ENCODE assay signal across 5 worm cellular contexts in the genomic region with DNA sequence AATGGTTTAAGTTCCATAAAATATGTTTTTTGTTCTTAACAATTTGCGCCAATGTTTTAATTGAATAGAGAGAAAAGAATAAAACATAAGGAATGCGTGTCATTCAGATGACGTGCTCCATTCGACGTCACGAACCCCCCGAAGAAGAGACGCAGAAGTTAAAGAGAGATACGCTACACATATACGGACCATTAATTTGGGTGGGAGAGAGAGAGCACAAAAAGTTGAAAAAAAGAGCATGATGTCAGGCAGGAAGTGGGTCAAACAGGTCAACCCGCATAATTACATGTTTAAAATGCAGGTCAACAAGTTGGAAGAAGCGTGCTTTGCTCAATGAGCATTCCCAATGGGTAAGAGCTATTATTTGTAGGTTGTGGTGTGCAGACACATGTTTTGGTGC.
TF ChIP-seq lines count a peak whose summit lies in the region.

No protein-coding gene starts in this region.

TF ChIP-seq in whole organism, L1 larva, 84 proteins besides CTCF, POLR2A, EP300 and RAD21 (continues in another document):
- no peak for TF ChIP-seq ceh-82 (tag; optimal IDR thresholded peaks at IDR 0.05; lab: Kevin White, UChicago)
- no peak for TF ChIP-seq elt-3 (tag; optimal IDR thresholded peaks at IDR 0.05; lab: Kevin White, UChicago)
- no peak for TF ChIP-seq nhr-76 (tag; optimal IDR thresholded peaks at IDR 0.05; lab: Kevin White, UChicago)
- TF ChIP-seq ztf-11 (tag; optimal IDR thresholded peaks at IDR 0.05; lab: Kevin White, UChicago): no peak
- no peak for TF ChIP-seq zag-1 (tag; optimal IDR thresholded peaks at IDR 0.05; lab: Kevin White, UChicago)
- no peak for TF ChIP-seq nhr-12 (tag; optimal IDR thresholded peaks at IDR 0.05; lab: Kevin White, UChicago)
- no peak for TF ChIP-seq vab-15 (tag; optimal IDR thresholded peaks at IDR 0.05; lab: Kevin White, UChicago)
- no peak for TF ChIP-seq ama-1 (optimal IDR thresholded peaks at IDR 0.05; lab: Kevin White, UChicago)
- TF ChIP-seq sptf-1 (tag; optimal IDR thresholded peaks at IDR 0.05; lab: Kevin White, UChicago): no peak
- TF ChIP-seq ztf-4 (tag; optimal IDR thresholded peaks at IDR 0.05; lab: Kevin White, UChicago): no peak
- no peak for TF ChIP-seq unc-62 (GFP tag; optimal IDR thresholded peaks at IDR 0.05; lab: Kevin White, UChicago)
- TF ChIP-seq nhr-237 (tag; optimal IDR thresholded peaks at IDR 0.05; lab: Kevin White, UChicago): no peak
- TF ChIP-seq lin-39 (tag; optimal IDR thresholded peaks at IDR 0.05; lab: Kevin White, UChicago): no peak
- no peak for TF ChIP-seq ceh-88 (GFP tag; IDR thresholded peaks at IDR 0.05; lab: Robert Waterston, UW)
- no peak for TF ChIP-seq Y116A8C.19 (tag; optimal IDR thresholded peaks at IDR 0.05; lab: Kevin White, UChicago; ENCODE audit: borderline replicate concordance)
- TF ChIP-seq ceh-90 (tag; optimal IDR thresholded peaks at IDR 0.05; lab: Kevin White, UChicago): no peak
- peak; percentile 69 for TF ChIP-seq nhr-71 (tag; optimal IDR thresholded peaks at IDR 0.05; lab: Kevin White, UChicago)
- TF ChIP-seq aly-2 (tag; optimal IDR thresholded peaks at IDR 0.05; lab: Kevin White, UChicago): no peak

TF ChIP-seq in whole organism, L2 larva, 48 proteins besides CTCF, POLR2A, EP300 and RAD21:
- TF ChIP-seq nhr-129 (tag; optimal IDR thresholded peaks at IDR 0.05; lab: Kevin White, UChicago): peak; percentile 7
- TF ChIP-seq nhr-25 (tag; optimal IDR thresholded peaks at IDR 0.05; lab: Kevin White, UChicago): no peak
- peak; percentile 61 for TF ChIP-seq sma-9 (GFP tag; optimal IDR thresholded peaks at IDR 0.05; lab: Kevin White, UChicago)
- TF ChIP-seq sma-9 (tag; optimal IDR thresholded peaks at IDR 0.05; lab: Kevin White, UChicago): no peak
- peak; percentile 66 for TF ChIP-seq crh-2 (tag; optimal IDR thresholded peaks at IDR 0.05; lab: Kevin White, UChicago)
- TF ChIP-seq peb-1 (tag; optimal IDR thresholded peaks at IDR 0.05; lab: Kevin White, UChicago): no peak
- TF ChIP-seq mdl-1 (tag; optimal IDR thresholded peaks at IDR 0.05; lab: Kevin White, UChicago): peak in 1 of 2 experiments; percentile 15
- TF ChIP-seq snpc-4 (tag; optimal IDR thresholded peaks at IDR 0.05; lab: Kevin White, UChicago): no peak
- no peak for TF ChIP-seq R02D3.7 (tag; optimal IDR thresholded peaks at IDR 0.05; lab: Kevin White, UChicago)
- TF ChIP-seq sem-4 (tag; optimal IDR thresholded peaks at IDR 0.05; lab: Kevin White, UChicago): peak; percentile 2
- TF ChIP-seq gmeb-1 (tag; optimal IDR thresholded peaks at IDR 0.05; lab: Kevin White, UChicago): no peak
- no peak for TF ChIP-seq sma-3 (GFP tag; optimal IDR thresholded peaks at IDR 0.05; lab: Kevin White, UChicago)
- peak; percentile 7 for TF ChIP-seq C34F6.9 (tag; optimal IDR thresholded peaks at IDR 0.05; lab: Kevin White, UChicago)
- TF ChIP-seq ztf-11 (tag; optimal IDR thresholded peaks at IDR 0.05; lab: Kevin White, UChicago): no peak
- peak in 1 of 2 experiments; percentile 32 for TF ChIP-seq lsy-2 (tag; optimal IDR thresholded peaks at IDR 0.05; lab: Kevin White, UChicago)
- TF ChIP-seq F13H6.1 (tag; optimal IDR thresholded peaks at IDR 0.05; lab: Kevin White, UChicago): peak; percentile 39

TF ChIP-seq in whole organism, L3 larva, 47 proteins besides CTCF, POLR2A, EP300 and RAD21:
- TF ChIP-seq ztf-4 (tag; optimal IDR thresholded peaks at IDR 0.05; lab: Kevin White, UChicago): no peak
- no peak for TF ChIP-seq lsy-12 (tag; optimal IDR thresholded peaks at IDR 0.05; lab: Kevin White, UChicago)
- TF ChIP-seq elt-1 (tag; optimal IDR thresholded peaks at IDR 0.05; lab: Kevin White, UChicago): no peak
- TF ChIP-seq nhr-237 (tag; optimal IDR thresholded peaks at IDR 0.05; lab: Kevin White, UChicago): no peak
- peak; percentile 28 for TF ChIP-seq nfya-1 (tag; optimal IDR thresholded peaks at IDR 0.05; lab: Kevin White, UChicago; ENCODE audit: insufficient read depth)
- TF ChIP-seq sea-2 (GFP tag; optimal IDR thresholded peaks at IDR 0.05; lab: Kevin White, UChicago): no peak
- no peak for TF ChIP-seq nhr-76 (tag; optimal IDR thresholded peaks at IDR 0.05; lab: Kevin White, UChicago)
- peak; percentile 60 for TF ChIP-seq fkh-2 (tag; optimal IDR thresholded peaks at IDR 0.05; lab: Kevin White, UChicago)
- no peak for TF ChIP-seq hmg-11 (tag; optimal IDR thresholded peaks at IDR 0.05; lab: Kevin White, UChicago)
- TF ChIP-seq pha-4 (tag; optimal IDR thresholded peaks at IDR 0.05; lab: Kevin White, UChicago): no peak
- peak; percentile 41 for TF ChIP-seq tbx-2 (tag; optimal IDR thresholded peaks at IDR 0.05; lab: Kevin White, UChicago)
- no peak for TF ChIP-seq unc-39 (tag; optimal IDR thresholded peaks at IDR 0.05; lab: Kevin White, UChicago)
- no peak for TF ChIP-seq R02D3.7 (tag; optimal IDR thresholded peaks at IDR 0.05; lab: Kevin White, UChicago)
- no peak for TF ChIP-seq ama-1 (optimal IDR thresholded peaks at IDR 0.05; lab: Kevin White, UChicago)
- peak; percentile 21 for TF ChIP-seq lin-39 (tag; optimal IDR thresholded peaks at IDR 0.05; lab: Kevin White, UChicago)
TF ChIP-seq in whole organism, L3 larva: peak in this region for 4.

TF ChIP-seq in whole organism, late embryonic, 69 proteins besides CTCF, POLR2A, EP300 and RAD21:
- TF ChIP-seq tbx-2 (tag; optimal IDR thresholded peaks at IDR 0.05; lab: Kevin White, UChicago) (peak; percentile 1), hlh-8 (tag; optimal IDR thresholded peaks at IDR 0.05; lab: Kevin White, UChicago) (no peak), ceh-2 (tag; optimal IDR thresholded peaks at IDR 0.05; lab: Kevin White, UChicago) (no peak), ceh-24 (tag; optimal IDR thresholded peaks at IDR 0.05; lab: Kevin White, UChicago) (no peak), npax-4 (tag; optimal IDR thresholded peaks at IDR 0.05; lab: Kevin White, UChicago) (no peak), unc-42 (tag; optimal IDR thresholded peaks at IDR 0.05; lab: Kevin White, UChicago) (peak; percentile 34), unc-86 (tag; optimal IDR thresholded peaks at IDR 0.05; lab: Kevin White, UChicago) (no peak), ceh-30 (tag; optimal IDR thresholded peaks at IDR 0.05; lab: Kevin White, UChicago) (no peak), nhr-232 (tag; optimal IDR thresholded peaks at IDR 0.05; lab: Kevin White, UChicago) (no peak), nhr-11 (tag; optimal IDR thresholded peaks at IDR 0.05; lab: Kevin White, UChicago) (no peak)

TF ChIP-seq in whole organism, mixed stage, embryonic, 35 proteins besides CTCF, POLR2A, EP300 and RAD21:
- TF ChIP-seq ces-1 (GFP tag; optimal IDR thresholded peaks at IDR 0.05; lab: Kevin White, UChicago): peak; percentile 9
- no peak for TF ChIP-seq hlh-1 (tag; optimal IDR thresholded peaks at IDR 0.05; lab: Kevin White, UChicago)

Comparison
In these comparisons a context has a peak if more than half of its experiments do, and no peak if none do; other contexts are left out.
1. Of the 10 proteins assayed by ChIP-seq in both whole organism, L1 larva and whole organism, late embryonic: peak only in whole organism, L1 larva: unc-86; only in whole organism, late embryonic: none; in both: tbx-2; in neither: 8.